Worm (Caenorhabditis elegans) whole organism, L4 larva: Measurements from ENCODE around the gene mam-7.

Experiments used
- D1046.2 ChIP-seq: fragments of 200-800 bp; sonication (Bioruptor generic); IDR thresholded peaks from 2 replicates; pipeline ENCODE4 v1.3.6; 2022; ENCODE audit warnings: missing genetic modification characterization, missing compliant biosample characterization
- F10B5.3 ChIP-seq: sonication (generic microtip); optimal IDR thresholded peaks from 2 replicates; lab custom pipeline; 2016; ENCODE audit warnings: mild to moderate bottlenecking, missing genetic modification characterization, missing compliant biosample characterization
- F26F4.8 ChIP-seq: fragments of 200-800 bp; sonication (Bioruptor generic); conservative IDR thresholded peaks from 2 replicates; pipeline ENCODE4 v1.3.6; 2022; ENCODE audit warnings: missing genetic modification characterization, missing compliant biosample characterization
- F37D6.2 ChIP-seq: sonication (generic microtip); optimal IDR thresholded peaks from 2 replicates; lab custom pipeline; 2016; ENCODE audit warnings: mild to moderate bottlenecking, missing genetic modification characterization, missing compliant biosample characterization
- F44E2.7 ChIP-seq: fragments of 200-800 bp; sonication (Bioruptor generic); IDR thresholded peaks from 2 replicates; pipeline ENCODE4 v2.1.2; 2022; ENCODE audit warnings: missing genetic modification characterization, missing compliant biosample characterization
- R02D3.7 ChIP-seq: fragments of 150-350 bp; sonication (generic microtip); optimal IDR thresholded peaks from 3 replicates; lab custom pipeline; 2014; ENCODE audit warnings: missing biosample characterization, missing genetic modification characterization
- T20F7.1 ChIP-seq: fragments of 200-800 bp; sonication (Bioruptor generic); optimal IDR thresholded peaks from 2 replicates; lab custom pipeline; 2018; ENCODE audit warnings: mild to moderate bottlenecking, missing genetic modification characterization, missing compliant biosample characterization
- ZK546.5 ChIP-seq, 2 experiments: sonication (generic microtip); optimal IDR thresholded peaks; 2 replicates each; lab custom pipeline; 2017; ENCODE audit warnings: missing biosample characterization in 2 of 2, missing genetic modification characterization in 2 of 2
- ama-1 ChIP-seq: fragments of 150-350 bp; optimal IDR thresholded peaks from 2 replicates; lab custom pipeline; 2014; ENCODE audit warnings: inconsistent platforms, mixed read lengths
- arid-1 ChIP-seq: fragments of 200-800 bp; sonication (Bioruptor generic); conservative IDR thresholded peaks from 2 replicates; pipeline ENCODE4 v1.3.6; 2022; ENCODE audit warnings: missing genetic modification reagents, missing genetic modification characterization, missing compliant biosample characterization
- attf-4 ChIP-seq: sonication (generic microtip); optimal IDR thresholded peaks from 3 replicates; lab custom pipeline; 2017; ENCODE audit warnings: missing biosample characterization, missing genetic modification characterization
- ceh-44 ChIP-seq: fragments of 200-800 bp; sonication (Bioruptor generic); IDR thresholded peaks from 2 replicates; pipeline ENCODE4 v1.3.6; 2022; ENCODE audit warnings: missing genetic modification reagents, missing genetic modification characterization, missing compliant biosample characterization
- ceh-62 ChIP-seq: sonication (generic microtip); optimal IDR thresholded peaks from 2 replicates; lab custom pipeline; 2017; ENCODE audit warnings: missing biosample characterization, missing genetic modification characterization
- ces-1 ChIP-seq: fragments of 150-350 bp; sonication (generic microtip); optimal IDR thresholded peaks from 4 replicates; lab custom pipeline; 2014; ENCODE audit warnings: missing biosample characterization, missing genetic modification reagents, missing genetic modification characterization
- daf-12 ChIP-seq: fragments of 150-350 bp; optimal IDR thresholded peaks from 2 replicates; lab custom pipeline; 2014; ENCODE audit warnings: missing biosample characterization, missing genetic modification reagents, missing genetic modification characterization
- daf-16 ChIP-seq, 3 experiments: sonication (generic microtip); optimal IDR thresholded peaks; 2 replicates each; lab custom pipeline; 2016 to 2017; ENCODE audit warnings: missing genetic modification characterization in 3 of 3, missing genetic modification reagents in 3 of 3, mild to moderate bottlenecking in 2 of 3, missing compliant biosample characterization in 2 of 3, missing biosample characterization in 1 of 3, moderate library complexity in 1 of 3
- daf-8 ChIP-seq: fragments of 200-800 bp; sonication (Bioruptor generic); IDR thresholded peaks from 2 replicates; pipeline ENCODE4 v1.3.6; 2022; ENCODE audit warnings: missing genetic modification characterization, missing compliant biosample characterization
- dmd-6 ChIP-seq: fragments of 200-800 bp; sonication (Bioruptor generic); IDR thresholded peaks from 2 replicates; pipeline ENCODE4 v1.3.6; 2022; ENCODE audit warnings: missing genetic modification reagents, missing genetic modification characterization, missing compliant biosample characterization
- dpl-1 ChIP-seq: fragments of 150-350 bp; optimal IDR thresholded peaks from 2 replicates; lab custom pipeline; 2014; ENCODE audit warnings: missing biosample characterization, missing genetic modification reagents, missing genetic modification characterization
- dve-1 ChIP-seq: sonication (generic microtip); optimal IDR thresholded peaks from 2 replicates; lab custom pipeline; 2017; ENCODE audit warnings: antibody characterized with exemption, mild to moderate bottlenecking, missing genetic modification characterization, missing compliant biosample characterization; ENCODE audit not compliant: insufficient read depth
- egl-27 ChIP-seq: sonication (generic microtip); optimal IDR thresholded peaks from 3 replicates; lab custom pipeline; 2017; ENCODE audit warnings: missing biosample characterization, missing genetic modification reagents, missing genetic modification characterization
- egl-43 ChIP-seq: fragments of 200-800 bp; sonication (Bioruptor generic); IDR thresholded peaks from 2 replicates; pipeline ENCODE4 v1.3.6; 2022; ENCODE audit warnings: missing genetic modification reagents, missing genetic modification characterization, missing compliant biosample characterization
- hmg-1.1 ChIP-seq: fragments of 200-800 bp; sonication (Bioruptor generic); IDR thresholded peaks from 2 replicates; pipeline ENCODE4 v1.3.6; 2022; ENCODE audit warnings: missing genetic modification reagents, missing genetic modification characterization, missing compliant biosample characterization
- lin-1 ChIP-seq: fragments of 200-800 bp; sonication (Bioruptor generic); IDR thresholded peaks from 2 replicates; pipeline ENCODE4 v1.3.6; 2022; ENCODE audit warnings: missing genetic modification reagents, missing genetic modification characterization, missing compliant biosample characterization
- lin-13 ChIP-seq: fragments of 150-350 bp; optimal IDR thresholded peaks from 2 replicates; lab custom pipeline; 2014; ENCODE audit warnings: missing biosample characterization, missing genetic modification reagents, missing genetic modification characterization
- lin-15B ChIP-seq: fragments of 150-350 bp; sonication (generic microtip); optimal IDR thresholded peaks from 3 replicates; lab custom pipeline; 2014; ENCODE audit warnings: missing biosample characterization, missing genetic modification characterization
- lin-38 ChIP-seq: fragments of 200-800 bp; sonication (Bioruptor generic); IDR thresholded peaks from 2 replicates; pipeline ENCODE4 v1.3.6; 2022; ENCODE audit warnings: missing genetic modification reagents, missing genetic modification characterization, missing compliant biosample characterization
- lir-3 ChIP-seq: sonication (generic microtip); optimal IDR thresholded peaks from 2 replicates; lab custom pipeline; 2016; ENCODE audit warnings: mild to moderate bottlenecking, missing genetic modification characterization, missing compliant biosample characterization
- lsy-2 ChIP-seq, 2 experiments: fragments of 150-350 bp in 1 of 2; sonication (generic microtip) in 1 of 2; optimal IDR thresholded peaks; 2 replicates each; lab custom pipeline; 2014 to 2017; ENCODE audit warnings: missing biosample characterization in 2 of 2, missing genetic modification characterization in 2 of 2
- mdl-1 ChIP-seq, 2 experiments: fragments of 150-350 bp in 1 of 2; sonication (generic microtip) in 1 of 2; optimal IDR thresholded peaks; 2 replicates each; lab custom pipeline; 2014 to 2017; ENCODE audit warnings: missing biosample characterization in 2 of 2, missing genetic modification characterization in 2 of 2
- mes-2 ChIP-seq: sonication (generic microtip); optimal IDR thresholded peaks from 2 replicates; lab custom pipeline; 2016; ENCODE audit warnings: missing genotype, mild to moderate bottlenecking, missing genetic modification characterization, missing compliant biosample characterization; ENCODE audit not compliant: poor library complexity, severe bottlenecking
- mxl-3 ChIP-seq: fragments of 200-800 bp; sonication (Bioruptor generic); optimal IDR thresholded peaks from 2 replicates; lab custom pipeline; 2018; ENCODE audit warnings: mild to moderate bottlenecking, missing genetic modification characterization, missing compliant biosample characterization
- nhr-10 ChIP-seq: fragments of 150-350 bp; optimal IDR thresholded peaks from 2 replicates; lab custom pipeline; 2014; ENCODE audit warnings: missing biosample characterization, missing genetic modification characterization
- nhr-102 ChIP-seq: sonication (generic microtip); optimal IDR thresholded peaks from 2 replicates; lab custom pipeline; 2016; ENCODE audit warnings: mild to moderate bottlenecking, missing genetic modification characterization, moderate library complexity, missing compliant biosample characterization
- nhr-11 ChIP-seq: fragments of 150-350 bp; optimal IDR thresholded peaks from 2 replicates; lab custom pipeline; 2014; ENCODE audit warnings: missing biosample characterization, missing genetic modification characterization
- nhr-237 ChIP-seq: sonication (generic microtip); optimal IDR thresholded peaks from 2 replicates; lab custom pipeline; 2017; ENCODE audit warnings: missing biosample characterization, missing genetic modification characterization
- nhr-28 ChIP-seq: fragments of 150-350 bp; optimal IDR thresholded peaks from 2 replicates; lab custom pipeline; 2014; ENCODE audit warnings: missing biosample characterization, missing genetic modification characterization
- nhr-41 ChIP-seq: fragments of 200-800 bp; sonication (Bioruptor generic); IDR thresholded peaks from 2 replicates; pipeline ENCODE4 v1.3.6; 2022; ENCODE audit warnings: missing genetic modification reagents, missing genetic modification characterization, missing compliant biosample characterization
- nhr-6 ChIP-seq: fragments of 150-350 bp; optimal IDR thresholded peaks from 2 replicates; lab custom pipeline; 2014; ENCODE audit warnings: missing biosample characterization, missing genetic modification characterization
- nhr-76 ChIP-seq: fragments of 150-350 bp; optimal IDR thresholded peaks from 2 replicates; lab custom pipeline; 2014; ENCODE audit warnings: missing biosample characterization, missing genetic modification characterization
- pqm-1 ChIP-seq: sonication (generic microtip); optimal IDR thresholded peaks from 2 replicates; lab custom pipeline; 2017; ENCODE audit warnings: missing biosample characterization, missing genetic modification characterization
- set-16 ChIP-seq: fragments of 200-800 bp; sonication (Bioruptor generic); IDR thresholded peaks from 2 replicates; pipeline ENCODE4 v1.3.6; 2022; ENCODE audit warnings: missing genetic modification reagents, missing genetic modification characterization, missing compliant biosample characterization
- skn-1 ChIP-seq: fragments of 150-350 bp; optimal IDR thresholded peaks from 2 replicates; lab custom pipeline; 2014; ENCODE audit warnings: missing biosample characterization, missing genetic modification characterization
- spr-1 ChIP-seq: sonication (generic microtip); optimal IDR thresholded peaks from 2 replicates; lab custom pipeline; 2016; ENCODE audit warnings: mild to moderate bottlenecking, missing genetic modification characterization, missing compliant biosample characterization
- spr-3 ChIP-seq: fragments of 200-800 bp; sonication (Bioruptor generic); optimal IDR thresholded peaks from 2 replicates; lab custom pipeline; 2018; ENCODE audit warnings: mild to moderate bottlenecking, missing genetic modification characterization, missing compliant biosample characterization
- tag-97 ChIP-seq: fragments of 200-800 bp; sonication (Bioruptor generic); IDR thresholded peaks from 2 replicates; pipeline ENCODE4 v1.3.6; 2022; ENCODE audit warnings: missing genetic modification characterization, missing compliant biosample characterization
- tra-1 ChIP-seq: fragments of 200-800 bp; sonication (Bioruptor generic); IDR thresholded peaks from 2 replicates; pipeline ENCODE4 v1.3.6; 2022; ENCODE audit warnings: missing genetic modification reagents, missing genetic modification characterization, missing compliant biosample characterization
- unc-39 ChIP-seq: sonication (generic microtip); optimal IDR thresholded peaks from 2 replicates; lab custom pipeline; 2017; ENCODE audit warnings: missing biosample characterization, missing genetic modification characterization
- unc-62 ChIP-seq, 3 experiments: fragments of 150-350 bp in 1 of 3; sonication (generic microtip); optimal IDR thresholded peaks in 2 of 3; peaks in 1 of 3; 1 replicate in 1 of 3; 2 replicates in 2 of 3; lab custom pipeline; 2014 to 2017; ENCODE audit warnings: missing biosample characterization in 3 of 3, missing genetic modification characterization in 3 of 3, missing genetic modification reagents in 3 of 3, missing genotype in 1 of 3
- zag-1 ChIP-seq: fragments of 150-350 bp; optimal IDR thresholded peaks from 2 replicates; lab custom pipeline; 2014; ENCODE audit warnings: missing biosample characterization, missing genetic modification characterization
- zip-11 ChIP-seq: fragments of 200-800 bp; sonication (Bioruptor generic); IDR thresholded peaks from 2 replicates; pipeline ENCODE4 v1.3.6; 2022; ENCODE audit warnings: missing genetic modification characterization, missing compliant biosample characterization
- ztf-11 ChIP-seq: fragments of 150-350 bp; optimal IDR thresholded peaks from 2 replicates; lab custom pipeline; 2014; ENCODE audit warnings: missing biosample characterization, missing genetic modification characterization

Gene mam-7

DNA sequence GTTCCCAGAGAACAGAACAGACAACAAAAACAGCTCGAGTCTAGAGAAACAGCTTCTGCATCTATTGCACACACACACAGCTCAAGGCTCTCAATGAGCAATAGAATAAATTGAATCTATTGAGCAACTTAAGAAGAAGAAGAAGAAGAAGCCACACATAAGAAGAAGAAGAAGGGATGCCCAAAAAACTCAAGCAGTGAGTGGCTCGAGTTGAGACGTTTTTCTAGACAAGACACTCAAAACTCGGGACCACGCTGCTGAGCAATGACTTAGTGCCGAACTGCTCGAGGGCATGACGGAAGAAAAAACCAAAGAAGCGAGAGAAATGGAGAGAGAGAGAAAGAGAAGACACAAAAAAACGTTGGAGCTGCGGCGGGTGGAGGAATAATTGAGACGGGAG is 12.4 kb downstream of the mam-7 start:
- TF ChIP-seq ztf-11 = no peak
- TF ChIP-seq F26F4.8 (GFP tag; lab: Robert Waterston, UW) = no peak
- TF ChIP-seq tag-97 = no peak
- no peak for TF ChIP-seq skn-1 (tag; lab: Kevin White, UChicago)
- TF ChIP-seq dmd-6 (GFP tag; lab: Robert Waterston, UW) = 0 out of 2 replicates have a peak, but pooled peaks have one; percentile 21
- peak in 1 of 2 experiments; percentile 95 for TF ChIP-seq unc-62 (GFP tag; optimal IDR thresholded peaks at IDR 0.05 in 1 of 2; lab: Kevin White, UChicago)
- TF ChIP-seq unc-62 (tag; optimal IDR thresholded peaks at IDR 0.05; lab: Kevin White, UChicago) = no peak
- no peak for TF ChIP-seq egl-43 (GFP tag; lab: Robert Waterston, UW)
- TF ChIP-seq D1046.2 (GFP tag; lab: Robert Waterston, UW) = no peak
- no peak for TF ChIP-seq unc-39 (tag; lab: Kevin White, UChicago)
- no peak for TF ChIP-seq mes-2 (tag; lab: Kevin White, UChicago)
- TF ChIP-seq mxl-3 (GFP tag; lab: Kevin White, UChicago) = no peak
- TF ChIP-seq lin-38 = no peak
- 0 out of 2 replicates have a peak, but pooled peaks have one; percentile 51 for TF ChIP-seq hmg-1.1 (GFP tag; lab: Robert Waterston, UW)
- TF ChIP-seq daf-16 (GFP tag; optimal IDR thresholded peaks at IDR 0.05; lab: Kevin White, UChicago) = no peak
- TF ChIP-seq daf-16 (tag; optimal IDR thresholded peaks at IDR 0.05; lab: Kevin White, UChicago) = no peak
- no peak for TF ChIP-seq arid-1
- no peak for TF ChIP-seq lin-1 (GFP tag; lab: Robert Waterston, UW)
- no peak for TF ChIP-seq lin-13 (GFP tag; lab: Kevin White, UChicago)
- no peak for TF ChIP-seq T20F7.1 (GFP tag; lab: Kevin White, UChicago)
- TF ChIP-seq dpl-1 (GFP tag; lab: Kevin White, UChicago) = no peak
- TF ChIP-seq nhr-10 (tag; lab: Kevin White, UChicago) = no peak
- TF ChIP-seq pqm-1 (tag; lab: Kevin White, UChicago) = no peak
- no peak for TF ChIP-seq ceh-44
- TF ChIP-seq nhr-237 (tag; lab: Kevin White, UChicago) = no peak
- peak; percentile 73 for TF ChIP-seq ces-1
- no peak for TF ChIP-seq spr-3 (GFP tag; lab: Kevin White, UChicago)
- no peak for TF ChIP-seq F44E2.7
- no peak for TF ChIP-seq F10B5.3 (tag; lab: Kevin White, UChicago)
- TF ChIP-seq R02D3.7 = no peak
- TF ChIP-seq nhr-76 (tag; lab: Kevin White, UChicago) = no peak
- TF ChIP-seq daf-8 (GFP tag; lab: Robert Waterston, UW) = no peak
- no peak for TF ChIP-seq attf-4 (tag; lab: Kevin White, UChicago)
- TF ChIP-seq ama-1 = no peak
- no peak for TF ChIP-seq zag-1 (tag; lab: Kevin White, UChicago)
- no peak for TF ChIP-seq F37D6.2 (tag; lab: Kevin White, UChicago)
- peak in 1 of 2 experiments; percentile 1 for TF ChIP-seq lsy-2 (tag; optimal IDR thresholded peaks at IDR 0.05; lab: Kevin White, UChicago)
- TF ChIP-seq nhr-102 (tag; lab: Kevin White, UChicago) = no peak
- TF ChIP-seq ZK546.5 (tag; optimal IDR thresholded peaks at IDR 0.05; lab: Kevin White, UChicago) = no peak
- no peak for TF ChIP-seq nhr-41 (GFP tag; lab: Robert Waterston, UW)
- no peak for TF ChIP-seq dve-1
- no peak for TF ChIP-seq nhr-28 (tag; lab: Kevin White, UChicago)
- 0 out of 2 replicates have a peak, but pooled peaks have one; percentile 17 for TF ChIP-seq set-16
- no peak for TF ChIP-seq tra-1 (GFP tag; lab: Robert Waterston, UW)
- TF ChIP-seq nhr-6 (tag; lab: Kevin White, UChicago) = no peak
- TF ChIP-seq spr-1 (tag; lab: Kevin White, UChicago) = no peak
- no peak for TF ChIP-seq egl-27 (tag; lab: Kevin White, UChicago)
- no peak for TF ChIP-seq zip-11
- no peak for TF ChIP-seq nhr-11 (tag; lab: Kevin White, UChicago)
- no peak for TF ChIP-seq lin-15B (tag; lab: Kevin White, UChicago)
- TF ChIP-seq mdl-1 (tag; optimal IDR thresholded peaks at IDR 0.05; lab: Kevin White, UChicago) = peak in 1 of 2 experiments; percentile 36
- TF ChIP-seq daf-12 = no peak
- no peak for TF ChIP-seq lir-3 (tag; lab: Kevin White, UChicago)
- no peak for TF ChIP-seq ceh-62 (tag; lab: Kevin White, UChicago)
